Fruit fly (Drosophila melanogaster): ENCODE measurements around the gene Polr2A.

dm6 chrX:11569956-11570695 is at the start of gene Polr2A, which contains the start of gene CG11699:
- TF ChIP-seq Sp1 (GFP tag; optimal IDR thresholded peaks at IDR 0.05) (peak; percentile 75), jim (GFP tag; optimal IDR thresholded peaks at IDR 0.05) (no peak), Hnf4 (GFP tag; optimal IDR thresholded peaks at IDR 0.05) (no peak), fru (GFP tag; optimal IDR thresholded peaks at IDR 0.05) (peak; percentile 50), Jra (GFP tag; optimal IDR thresholded peaks at IDR 0.05) (no peak), ey (GFP tag; optimal IDR thresholded peaks at IDR 0.05) (no peak), tai (GFP tag; optimal IDR thresholded peaks at IDR 0.05) (no peak), Abd-B (GFP tag; optimal IDR thresholded peaks at IDR 0.05) (no peak), psq (GFP tag; optimal IDR thresholded peaks at IDR 0.05) (peak; percentile 40), lola (GFP tag; optimal IDR thresholded peaks at IDR 0.05) (no peak), OdsH (GFP tag; optimal IDR thresholded peaks at IDR 0.05) (peak; percentile 45), usp (GFP tag; optimal IDR thresholded peaks at IDR 0.05) (no peak), dl (GFP tag; optimal IDR thresholded peaks at IDR 0.05; ENCODE audit: insufficient read depth in 1 of 2, partially characterized antibody in 2 of 2) (no peak), woc (GFP tag; optimal IDR thresholded peaks at IDR 0.05) (peak; percentile 65)
